Fruit fly (Drosophila melanogaster) whole organism, embryonic: ENCODE data around the gene Hasp.
A peak's percentile ranks its signal among the peaks of the same experiment; 100 is the strongest.

Experiments used
- Adf1 ChIP-seq: fragments of 200-800 bp; sonication (Bioruptor generic); IDR thresholded peaks from 2 replicates; pipeline ENCODE4 v1.3.6; 2022; ENCODE audit warnings: missing biosample characterization, missing genetic modification characterization
- CG10366 ChIP-seq: fragments of 200-800 bp; sonication (Bioruptor generic); IDR thresholded peaks from 2 replicates; pipeline ENCODE4 v1.3.6; 2022; ENCODE audit warnings: missing biosample characterization, missing genetic modification characterization
- CG12104 ChIP-seq: fragments of 200-800 bp; sonication (Bioruptor generic); optimal IDR thresholded peaks from 3 replicates; lab custom pipeline; 2016; ENCODE audit warnings: missing biosample characterization, missing genetic modification characterization
- CG12155 ChIP-seq: fragments of 200-800 bp; sonication (Bioruptor generic); optimal IDR thresholded peaks from 3 replicates; lab custom pipeline; 2016; ENCODE audit warnings: missing biosample characterization, missing genetic modification characterization
- CG12744 ChIP-seq: fragments of 200-800 bp; sonication (Bioruptor generic); optimal IDR thresholded peaks from 2 replicates; lab custom pipeline; 2016; ENCODE audit warnings: missing biosample characterization, missing genetic modification characterization
- CG13775 ChIP-seq: fragments of 200-800 bp; sonication (Bioruptor generic); optimal IDR thresholded peaks from 3 replicates; lab custom pipeline; 2017; ENCODE audit warnings: missing biosample characterization, mild to moderate bottlenecking, missing genetic modification characterization
- CG15479 ChIP-seq: fragments of 200-800 bp; sonication (Bioruptor generic); optimal IDR thresholded peaks from 3 replicates; lab custom pipeline; 2019; ENCODE audit warnings: missing biosample characterization, mild to moderate bottlenecking, missing genetic modification characterization, moderate library complexity
- CG1603 ChIP-seq: fragments of 200-800 bp; sonication (Bioruptor generic); optimal IDR thresholded peaks from 2 replicates; lab custom pipeline; 2019; ENCODE audit warnings: missing biosample characterization, mild to moderate bottlenecking, missing genetic modification characterization, moderate library complexity
- CG1647 ChIP-seq: fragments of 200-800 bp; sonication (Bioruptor generic); optimal IDR thresholded peaks from 3 replicates; lab custom pipeline; 2016; ENCODE audit warnings: missing biosample characterization, missing genetic modification characterization
- CG17328 ChIP-seq: fragments of 200-800 bp; sonication (Bioruptor generic); IDR thresholded peaks from 2 replicates; pipeline ENCODE4 v1.3.6; 2022; ENCODE audit warnings: missing biosample characterization, missing genetic modification characterization
- CG18599 ChIP-seq: fragments of 200-800 bp; sonication (Bioruptor generic); optimal IDR thresholded peaks from 3 replicates; lab custom pipeline; 2017; ENCODE audit warnings: missing biosample characterization, missing genetic modification characterization, mild to moderate bottlenecking, moderate library complexity, missing genetic modification reagents
- CG18619 ChIP-seq: fragments of 200-800 bp; sonication (Bioruptor generic); optimal IDR thresholded peaks from 3 replicates; lab custom pipeline; 2017; ENCODE audit warnings: missing biosample characterization, mild to moderate bottlenecking, missing genetic modification characterization
- CG2116 ChIP-seq: fragments of 200-800 bp; sonication (Bioruptor generic); optimal IDR thresholded peaks from 3 replicates; lab custom pipeline; 2018; ENCODE audit warnings: missing biosample characterization, mild to moderate bottlenecking, missing genetic modification characterization
- CG2129 ChIP-seq: fragments of 200-800 bp; sonication (Bioruptor generic); IDR thresholded peaks from 2 replicates; pipeline ENCODE4 v1.3.6; 2022; ENCODE audit warnings: missing biosample characterization, missing genetic modification characterization; ENCODE audit not compliant: partially characterized antibody
- CG2712 ChIP-seq: fragments of 200-800 bp; optimal IDR thresholded peaks from 3 replicates; lab custom pipeline; 2019; ENCODE audit warnings: missing biosample characterization, mild to moderate bottlenecking, missing genetic modification characterization, moderate library complexity
- CG32772 ChIP-seq: fragments of 200-800 bp; sonication (Bioruptor generic); IDR thresholded peaks from 2 replicates; pipeline ENCODE4 v1.3.6; 2022; ENCODE audit warnings: missing biosample characterization, missing genetic modification characterization
- CG34224 ChIP-seq: fragments of 200-800 bp; sonication (Bioruptor generic); IDR thresholded peaks from 3 replicates; pipeline ENCODE4 v1.3.6; 2022; ENCODE audit warnings: missing biosample characterization, missing genetic modification characterization; ENCODE audit not compliant: partially characterized antibody
- CG4360 ChIP-seq: fragments of 200-800 bp; sonication (Bioruptor generic); IDR thresholded peaks from 2 replicates; pipeline ENCODE4 v1.3.6; 2022; ENCODE audit warnings: missing biosample characterization, missing genetic modification characterization
- CG6254 ChIP-seq: fragments of 200-800 bp; sonication (Bioruptor generic); optimal IDR thresholded peaks from 3 replicates; lab custom pipeline; 2017; ENCODE audit warnings: mild to moderate bottlenecking, missing biosample characterization, missing genetic modification reagents, missing genetic modification characterization
- CG6272 ChIP-seq: fragments of 200-800 bp; sonication (Bioruptor generic); IDR thresholded peaks from 2 replicates; pipeline ENCODE4 v1.3.6; 2022; ENCODE audit warnings: missing biosample characterization, missing genetic modification characterization
- CG7357 ChIP-seq: fragments of 200-800 bp; sonication (Bioruptor generic); IDR thresholded peaks from 3 replicates; pipeline ENCODE4 v1.3.6; 2022; ENCODE audit warnings: missing biosample characterization, missing genetic modification characterization
- CG8281 ChIP-seq: fragments of 200-800 bp; sonication (Bioruptor generic); optimal IDR thresholded peaks from 2 replicates; lab custom pipeline; 2018; ENCODE audit warnings: missing biosample characterization, mild to moderate bottlenecking, missing genetic modification characterization, moderate library complexity
- CG8944 ChIP-seq: fragments of 200-800 bp; sonication (Bioruptor generic); optimal IDR thresholded peaks from 3 replicates; lab custom pipeline; 2016; ENCODE audit warnings: missing biosample characterization, missing genetic modification characterization
- CG9817 ChIP-seq: fragments of 200-800 bp; sonication (Bioruptor generic); optimal IDR thresholded peaks from 2 replicates; lab custom pipeline; 2018; ENCODE audit warnings: missing biosample characterization, mild to moderate bottlenecking, missing genetic modification characterization, moderate library complexity
- CTCF ChIP-seq: fragments of 200-800 bp; sonication (Bioruptor generic); optimal IDR thresholded peaks from 2 replicates; lab custom pipeline; 2017; ENCODE audit warnings: missing biosample characterization, mild to moderate bottlenecking, missing genetic modification characterization, moderate library complexity
- Dfd ChIP-seq, 2 experiments: fragments of >200 bp; optimal IDR thresholded peaks; 2 replicates each; lab custom pipeline; 2017; ENCODE audit warnings: missing biosample characterization in 2 of 2, missing genetic modification characterization in 2 of 2
- E2f1 ChIP-seq: fragments of 200-800 bp; sonication (Bioruptor generic); IDR thresholded peaks from 2 replicates; pipeline ENCODE4 v1.3.6; 2022; ENCODE audit warnings: missing biosample characterization, missing genetic modification characterization
- Hey ChIP-seq: fragments of 200-800 bp; sonication (Bioruptor generic); optimal IDR thresholded peaks from 3 replicates; lab custom pipeline; 2018; ENCODE audit warnings: missing biosample characterization, mild to moderate bottlenecking, missing genetic modification characterization
- Hr39 ChIP-seq: fragments of >200 bp; optimal IDR thresholded peaks from 2 replicates; lab custom pipeline; 2017
- Hsf ChIP-seq: fragments of 200-800 bp; sonication (Bioruptor generic); optimal IDR thresholded peaks from 3 replicates; lab custom pipeline; 2016; ENCODE audit warnings: missing biosample characterization, missing genetic modification characterization
- Poxn ChIP-seq: fragments of 200-800 bp; sonication (Bioruptor generic); IDR thresholded peaks from 2 replicates; pipeline ENCODE4 v1.3.6; 2022; ENCODE audit warnings: missing biosample characterization, missing genetic modification characterization
- Ptx1 ChIP-seq: fragments of 200-800 bp; sonication (Bioruptor generic); IDR thresholded peaks from 2 replicates; pipeline ENCODE4 v1.3.6; 2022; ENCODE audit warnings: missing biosample characterization, missing genetic modification characterization
- Scr ChIP-seq: fragments of 200-800 bp; sonication (Bioruptor generic); IDR thresholded peaks from 2 replicates; pipeline ENCODE4 v1.3.6; 2022; ENCODE audit warnings: missing biosample characterization, missing genetic modification characterization; ENCODE audit not compliant: partially characterized antibody
- TFAM ChIP-seq: fragments of 200-800 bp; sonication (Bioruptor generic); optimal IDR thresholded peaks from 2 replicates; lab custom pipeline; 2017; ENCODE audit warnings: missing biosample characterization, missing genetic modification characterization, inconsistent platforms
- Xrp1 ChIP-seq: fragments of 200-800 bp; sonication (Bioruptor generic); IDR thresholded peaks from 2 replicates; pipeline ENCODE4 v1.3.6; 2022; ENCODE audit warnings: missing biosample characterization, missing genetic modification characterization
- bsh ChIP-seq, 2 experiments: fragments of 200-800 bp; sonication (Bioruptor generic); optimal IDR thresholded peaks; 2 replicates each; lab custom pipeline; 2017 to 2018; ENCODE audit warnings: mild to moderate bottlenecking in 2 of 2, missing biosample characterization in 2 of 2, missing genetic modification characterization in 2 of 2, moderate library complexity in 1 of 2
- cas ChIP-seq: fragments of 200-800 bp; sonication (Bioruptor generic); IDR thresholded peaks from 2 replicates; pipeline ENCODE4 v1.3.6; 2022; ENCODE audit warnings: missing biosample characterization, missing genetic modification characterization
- caup ChIP-seq: fragments of 200-800 bp; sonication (Bioruptor generic); optimal IDR thresholded peaks from 3 replicates; lab custom pipeline; 2017; ENCODE audit warnings: missing biosample characterization, mild to moderate bottlenecking, missing genetic modification characterization, moderate library complexity; ENCODE audit not compliant: severe bottlenecking
- dati ChIP-seq: fragments of 200-800 bp; sonication (Bioruptor generic); IDR thresholded peaks from 2 replicates; pipeline ENCODE4 v1.3.6; 2022; ENCODE audit warnings: missing biosample characterization, missing genetic modification characterization
- eyg ChIP-seq: fragments of 200-800 bp; sonication (Bioruptor generic); optimal IDR thresholded peaks from 3 replicates; lab custom pipeline; 2016; ENCODE audit warnings: missing biosample characterization, missing genetic modification characterization
- fu2 ChIP-seq: fragments of 200-800 bp; sonication (Bioruptor generic); optimal IDR thresholded peaks from 2 replicates; lab custom pipeline; 2016; ENCODE audit warnings: missing biosample characterization, missing genetic modification characterization
- grau ChIP-seq: fragments of 200-800 bp; optimal IDR thresholded peaks from 3 replicates; lab custom pipeline; 2019; ENCODE audit warnings: missing biosample characterization, mild to moderate bottlenecking, missing genetic modification characterization, moderate library complexity
- klu ChIP-seq: fragments of 200-800 bp; sonication (Bioruptor generic); IDR thresholded peaks from 2 replicates; pipeline ENCODE4 v1.3.6; 2022; ENCODE audit warnings: missing biosample characterization, missing genetic modification characterization
- lbe ChIP-seq: fragments of 200-800 bp; sonication (Bioruptor generic); optimal IDR thresholded peaks from 2 replicates; lab custom pipeline; 2016; ENCODE audit warnings: missing biosample characterization, mild to moderate bottlenecking, missing genetic modification characterization
- luna ChIP-seq: fragments of 200-800 bp; sonication (Bioruptor generic); optimal IDR thresholded peaks from 2 replicates; lab custom pipeline; 2016; ENCODE audit warnings: missing biosample characterization, missing genetic modification characterization
- sc ChIP-seq, 3 experiments: fragments of >200 bp in 2 of 3; fragments of 200-800 bp in 1 of 3; sonication (Bioruptor generic) in 1 of 3; optimal IDR thresholded peaks; 2 replicates in 2 of 3; 3 replicates in 1 of 3; lab custom pipeline; 2017; ENCODE audit warnings: mild to moderate bottlenecking in 1 of 3, missing biosample characterization in 1 of 3, missing genetic modification characterization in 1 of 3, missing genetic modification reagents in 1 of 3
- scrt ChIP-seq: fragments of 200-800 bp; sonication (Bioruptor generic); optimal IDR thresholded peaks from 2 replicates; lab custom pipeline; 2018; ENCODE audit warnings: missing biosample characterization, mild to moderate bottlenecking, missing genetic modification characterization, moderate library complexity
- sd ChIP-seq: fragments of 200-800 bp; sonication (Bioruptor generic); optimal IDR thresholded peaks from 3 replicates; lab custom pipeline; 2018; ENCODE audit warnings: missing biosample characterization, mild to moderate bottlenecking, missing genetic modification characterization, moderate library complexity
- seq ChIP-seq: fragments of 200-800 bp; sonication (Bioruptor generic); IDR thresholded peaks from 2 replicates; pipeline ENCODE4 v1.3.6; 2022; ENCODE audit warnings: missing biosample characterization, missing genetic modification characterization
- ttk ChIP-seq: fragments of 200-800 bp; sonication (Bioruptor generic); IDR thresholded peaks from 2 replicates; pipeline ENCODE4 v2.1.2; 2022; ENCODE audit warnings: missing biosample characterization, missing genetic modification characterization
- z ChIP-seq: fragments of 200-800 bp; sonication (Bioruptor generic); IDR thresholded peaks from 3 replicates; pipeline ENCODE4 v1.3.6; 2022; ENCODE audit warnings: missing biosample characterization, missing genetic modification characterization

Hasp gene

DNA sequence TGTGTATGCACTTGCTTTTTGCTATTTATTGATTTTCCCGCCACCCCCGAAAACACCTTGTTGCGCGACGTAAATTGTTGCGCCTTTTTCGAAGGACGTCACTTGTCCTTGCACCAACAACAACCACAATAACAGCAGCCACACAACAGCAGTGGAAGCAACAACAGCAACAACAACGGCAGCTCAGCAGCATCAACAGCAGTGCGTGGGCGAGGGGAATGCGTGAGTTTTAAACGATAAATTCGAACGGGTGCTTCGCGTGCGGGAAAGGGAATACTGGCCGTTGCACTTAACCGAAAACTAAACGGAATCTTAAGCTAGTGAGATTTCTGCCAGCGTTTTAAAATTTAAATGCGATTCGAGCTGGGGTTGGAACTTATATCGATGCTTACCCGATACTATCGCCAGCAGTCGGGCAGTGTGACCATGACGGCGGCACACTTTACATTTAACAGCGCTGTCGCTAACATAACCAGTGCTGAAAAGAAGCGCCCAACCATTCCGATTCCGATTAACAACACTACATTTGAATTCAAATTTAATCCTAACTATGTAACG, 8.6 kb downstream of the Hasp start, which contains the start of gene cyst (continued):
- TF ChIP-seq CG6254 (GFP tag; lab: Kevin White, UChicago) (no peak), CG1647 (GFP tag; lab: Kevin White, UChicago) (peak; percentile 46), Xrp1 (GFP tag; lab: Robert Waterston, UW) (no peak), CG1603 (tag; lab: Kevin White, UChicago) (no peak), CG8944 (peak; percentile 3), CG12744 (GFP tag; lab: Kevin White, UChicago) (no peak), Dfd (GFP tag; optimal IDR thresholded peaks at IDR 0.05; lab: Kevin White, UChicago) (no peak), Scr (GFP tag; lab: Robert Waterston, UW) (peak; percentile 97), CG12104 (GFP tag; lab: Kevin White, UChicago) (no peak), CG2116 (GFP tag; lab: Kevin White, UChicago) (peak; percentile 50), cas (GFP tag; lab: Robert Waterston, UW) (no peak), CG13775 (GFP tag; lab: Kevin White, UChicago) (no peak), Hsf (peak; percentile 18), scrt (GFP tag; lab: Kevin White, UChicago) (peak; percentile 93), CG10366 (no peak), Hr39 (lab: Kevin White, UChicago) (no peak), caup (GFP tag; lab: Kevin White, UChicago) (no peak), Hey (no peak), klu (GFP tag; lab: Robert Waterston, UW) (peak; percentile 46; the same call in 1 of the 2 replicates), eyg (GFP tag; lab: Kevin White, UChicago) (peak; percentile 43), E2f1 (GFP tag; lab: Robert Waterston, UW) (no peak), grau (tag; lab: Kevin White, UChicago) (no peak), z (no peak), CG9817 (no peak), CTCF (GFP tag; lab: Kevin White, UChicago) (peak; percentile 18), lbe (no peak), CG2712 (tag; lab: Kevin White, UChicago) (no peak), CG18599 (no peak), fu2 (GFP tag; lab: Kevin White, UChicago) (no peak), TFAM (GFP tag; lab: Kevin White, UChicago) (no peak), CG15479 (GFP tag; lab: Kevin White, UChicago) (peak; percentile 61), CG8281 (tag; lab: Kevin White, UChicago) (no peak), Poxn (no peak), seq (GFP tag; lab: Robert Waterston, UW) (no peak), CG34224 (GFP tag; lab: Robert Waterston, UW) (peak; percentile 95), CG2129 (GFP tag; lab: Robert Waterston, UW) (peak; percentile 92), CG7357 (no peak), Ptx1 (GFP tag; lab: Robert Waterston, UW) (peak; percentile 28; the same call in 1 of the 2 replicates), bsh (GFP tag; optimal IDR thresholded peaks at IDR 0.05; lab: Kevin White, UChicago) (no peak), CG6272 (GFP tag; lab: Robert Waterston, UW) (peak; percentile 40; the same call in 1 of the 2 replicates), ttk (GFP tag; lab: Robert Waterston, UW) (no peak), CG12155 (GFP tag; lab: Kevin White, UChicago) (peak; percentile 42), sc (optimal IDR thresholded peaks at IDR 0.05; lab: Kevin White, UChicago) (no peak), sc (GFP tag; optimal IDR thresholded peaks at IDR 0.05; lab: Kevin White, UChicago) (no peak), CG17328 (no peak), CG32772 (no peak), luna (GFP tag; lab: Kevin White, UChicago) (peak; percentile 49), Adf1 (GFP tag; lab: Robert Waterston, UW) (peak; percentile 23; the same call in 1 of the 2 replicates), dati (no peak), CG4360 (GFP tag; lab: Robert Waterston, UW) (peak; percentile 96), sd (tag; lab: Kevin White, UChicago) (peak; percentile 64), CG18619 (GFP tag; lab: Kevin White, UChicago) (no peak)
